Fruit fly (Drosophila melanogaster): ENCODE results near the gene dachs.
A peak's percentile ranks its signal among the peaks of the same experiment; 100 is the strongest.

The dachs gene

dm6 chr2L:8423460-8424089 is 43.0 kb upstream of the dachs start:
- TF ChIP-seq CG15710 (tag; optimal IDR thresholded peaks at IDR 0.05) (peak; percentile 4), fd96Ca (GFP tag; IDR thresholded peaks at IDR 0.05) (no peak), Pif1B (GFP tag; optimal IDR thresholded peaks at IDR 0.05) (peak; percentile 24), Pif1A (GFP tag; optimal IDR thresholded peaks at IDR 0.05) (peak; percentile 16), CG8159 (tag; optimal IDR thresholded peaks at IDR 0.05) (peak; percentile 30), CG4496 (GFP tag; IDR thresholded peaks at IDR 0.05) (no peak), CG9948 (tag; optimal IDR thresholded peaks at IDR 0.05) (no peak)

- TF ChIP-seq D1 (tag; optimal IDR thresholded peaks at IDR 0.05) (no peak), CG13204 (GFP tag; optimal IDR thresholded peaks at IDR 0.05) (peak; percentile 37), gl (tag; optimal IDR thresholded peaks at IDR 0.05) (peak; percentile 42), EcR (GFP tag; optimal IDR thresholded peaks at IDR 0.05) (peak; percentile 78)
Observed at dm6 chr2L:8424090-8424470, 42.5 kb upstream of the dachs start.

DNA sequence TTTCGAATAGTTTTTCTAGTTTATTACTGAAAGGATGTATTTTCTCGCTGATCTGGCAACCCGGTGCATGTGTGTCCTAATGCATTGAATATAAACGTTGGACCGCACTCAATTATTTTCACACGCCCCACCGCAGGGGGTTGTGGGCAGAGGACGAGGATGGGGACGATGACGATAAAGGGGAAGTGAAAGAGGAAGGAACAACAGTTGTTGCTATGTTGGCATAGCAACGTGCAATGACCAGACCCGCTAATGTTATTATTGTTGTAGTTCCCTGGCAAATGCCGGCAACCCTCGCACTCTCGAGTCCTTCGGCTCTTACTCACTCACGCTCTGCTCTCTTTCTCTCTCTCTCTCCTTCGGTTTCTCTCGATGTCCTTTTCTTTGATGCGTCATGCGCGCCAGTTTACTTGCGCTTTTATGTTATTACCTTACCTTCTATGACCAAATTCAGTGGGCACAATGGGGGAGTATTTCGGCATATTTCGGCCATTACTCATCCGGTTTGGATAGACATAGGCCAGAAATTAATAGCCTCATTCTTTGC is 41.9 kb upstream of the dachs start:
- no peak for TF ChIP-seq rn (GFP tag; IDR thresholded peaks at IDR 0.05)
- TF ChIP-seq CG8159 (tag; optimal IDR thresholded peaks at IDR 0.05): no peak
- no peak for TF ChIP-seq CG14655 (GFP tag; optimal IDR thresholded peaks at IDR 0.05)
- TF ChIP-seq CG12605 (GFP tag; IDR thresholded peaks at IDR 0.05): no peak
- TF ChIP-seq Pif1A (GFP tag; optimal IDR thresholded peaks at IDR 0.05): no peak
- no peak for TF ChIP-seq Snoo (tag; optimal IDR thresholded peaks at IDR 0.05)
- no peak for TF ChIP-seq CG32121 (GFP tag; IDR thresholded peaks at IDR 0.05)
- TF ChIP-seq gl (tag; optimal IDR thresholded peaks at IDR 0.05): no peak
- no peak for TF ChIP-seq fd96Ca (GFP tag; IDR thresholded peaks at IDR 0.05)
- TF ChIP-seq CG10348 (GFP tag; IDR thresholded peaks at IDR 0.05): no peak
- TF ChIP-seq CG8301 (tag; optimal IDR thresholded peaks at IDR 0.05): no peak
- TF ChIP-seq CG17806 (tag; optimal IDR thresholded peaks at IDR 0.05): no peak
- no peak for TF ChIP-seq EcR (GFP tag; optimal IDR thresholded peaks at IDR 0.05)
- no peak for TF ChIP-seq CG9948 (tag; optimal IDR thresholded peaks at IDR 0.05)
- no peak for TF ChIP-seq CG15710 (tag; optimal IDR thresholded peaks at IDR 0.05)
- TF ChIP-seq CG13204 (GFP tag; optimal IDR thresholded peaks at IDR 0.05): no peak
- TF ChIP-seq Ets98B (GFP tag; IDR thresholded peaks at IDR 0.05): no peak

DNA sequence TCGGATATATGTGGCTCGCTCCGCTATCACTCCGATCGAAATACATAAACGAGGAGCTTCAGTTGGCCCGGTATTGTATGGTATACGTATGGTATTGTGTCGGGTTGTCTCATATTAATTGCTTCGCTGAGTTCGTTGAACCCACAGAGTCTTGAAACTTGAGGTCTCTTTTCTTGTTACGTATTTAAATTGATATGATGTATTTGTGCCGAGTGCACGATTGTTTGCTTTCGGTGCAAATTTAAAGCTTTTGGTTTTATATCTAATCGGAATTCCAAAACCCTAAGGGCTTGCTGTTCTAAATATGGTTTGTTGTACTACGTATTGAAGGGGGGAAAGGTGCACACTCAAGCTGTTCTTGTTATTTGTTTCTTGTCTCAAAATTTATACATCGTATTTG is 41.4 kb upstream of the dachs start:
- TF ChIP-seq EcR (GFP tag; optimal IDR thresholded peaks at IDR 0.05) (peak; percentile 72), Pif1A (GFP tag; optimal IDR thresholded peaks at IDR 0.05) (no peak), CG8301 (tag; optimal IDR thresholded peaks at IDR 0.05) (no peak), CG13204 (GFP tag; optimal IDR thresholded peaks at IDR 0.05) (no peak)

- TF ChIP-seq CG12605 (GFP tag; IDR thresholded peaks at IDR 0.05) (no peak), EcR (GFP tag; optimal IDR thresholded peaks at IDR 0.05) (no peak)
Observed at dm6 chr2L:8425962-8426759, 40.5 kb upstream of the dachs start.

- TF ChIP-seq D1 (tag; optimal IDR thresholded peaks at IDR 0.05): no peak
- no peak for TF ChIP-seq CG8301 (tag; optimal IDR thresholded peaks at IDR 0.05)
- no peak for TF ChIP-seq CG14655 (GFP tag; optimal IDR thresholded peaks at IDR 0.05)
- no peak for TF ChIP-seq Ets98B (GFP tag; IDR thresholded peaks at IDR 0.05)
- no peak for TF ChIP-seq CG13204 (GFP tag; optimal IDR thresholded peaks at IDR 0.05)
- TF ChIP-seq rn (GFP tag; IDR thresholded peaks at IDR 0.05): no peak
- no peak for TF ChIP-seq CG8159 (tag; optimal IDR thresholded peaks at IDR 0.05)
- TF ChIP-seq Snoo (tag; optimal IDR thresholded peaks at IDR 0.05): no peak
- no peak for TF ChIP-seq CG17806 (tag; optimal IDR thresholded peaks at IDR 0.05)
- TF ChIP-seq gl (tag; optimal IDR thresholded peaks at IDR 0.05): no peak
- TF ChIP-seq CG34367 (tag; optimal IDR thresholded peaks at IDR 0.05): no peak
- TF ChIP-seq CG4496 (GFP tag; IDR thresholded peaks at IDR 0.05): no peak
- no peak for TF ChIP-seq CG15710 (tag; optimal IDR thresholded peaks at IDR 0.05)
- no peak for TF ChIP-seq CG12605 (GFP tag; IDR thresholded peaks at IDR 0.05)
- no peak for TF ChIP-seq Pif1B (GFP tag; optimal IDR thresholded peaks at IDR 0.05)
- TF ChIP-seq Pif1A (GFP tag; optimal IDR thresholded peaks at IDR 0.05): no peak
- no peak for TF ChIP-seq CG9948 (tag; optimal IDR thresholded peaks at IDR 0.05)
- no peak for TF ChIP-seq fd96Ca (GFP tag; IDR thresholded peaks at IDR 0.05)
- no peak for TF ChIP-seq CG32121 (GFP tag; IDR thresholded peaks at IDR 0.05)
- no peak for TF ChIP-seq CG10348 (GFP tag; IDR thresholded peaks at IDR 0.05)
Observed at dm6 chr2L:8426801-8427200, 39.8 kb upstream of the dachs start.

DNA sequence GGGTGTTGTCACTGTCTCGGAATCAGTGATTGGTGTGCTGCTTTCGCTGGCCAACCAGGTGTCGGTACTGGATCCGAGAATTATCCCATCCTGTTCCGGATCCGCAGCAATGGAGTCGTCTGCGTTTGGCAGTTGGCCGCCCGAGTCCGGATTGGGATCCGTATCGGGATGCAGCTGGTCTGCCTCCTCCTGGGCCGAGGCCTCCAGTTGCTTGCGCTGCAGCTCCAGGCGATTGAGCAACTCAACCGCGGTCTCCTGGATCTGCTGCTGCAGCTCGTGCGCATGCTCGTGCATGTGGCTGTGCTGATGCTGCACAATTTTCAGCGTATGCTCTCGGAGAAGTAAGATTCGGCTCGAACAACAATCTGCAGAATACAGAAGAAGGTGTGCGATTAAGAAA is 34.5 kb upstream of the dachs start:
- TF ChIP-seq CG15710 (tag; optimal IDR thresholded peaks at IDR 0.05) (no peak), Snoo (tag; optimal IDR thresholded peaks at IDR 0.05) (no peak), EcR (GFP tag; optimal IDR thresholded peaks at IDR 0.05) (no peak), CG8301 (tag; optimal IDR thresholded peaks at IDR 0.05) (no peak)
